Worm (Caenorhabditis elegans): Measurements from ENCODE around the gene F44D12.6.

DNA sequence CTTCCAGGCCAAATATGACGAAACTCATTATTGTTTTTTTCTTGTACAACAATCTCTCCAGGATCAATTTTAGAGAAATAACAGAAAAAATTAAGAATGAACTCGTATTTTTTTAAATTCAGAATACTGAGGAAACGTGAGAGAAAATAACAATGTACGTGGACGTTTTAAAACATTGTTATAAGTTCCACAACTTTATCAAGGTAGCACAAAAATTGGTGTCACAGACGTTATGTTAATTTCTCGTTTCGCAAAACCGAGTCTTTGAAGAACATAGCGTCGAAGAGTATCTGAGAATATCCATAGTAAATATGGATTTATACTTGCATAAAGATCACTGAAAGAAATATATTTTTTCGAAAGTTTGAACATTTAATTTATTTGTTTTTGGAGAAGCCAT lies 17.9 kb downstream of the F44D12.6 start, which contains the start of gene T04B2.8:
- TF ChIP-seq ama-1 (optimal IDR thresholded peaks at IDR 0.05) (no peak), tbx-37 (GFP tag; conservative IDR thresholded peaks at IDR 0.05) (no peak), F13C5.2 (tag; optimal IDR thresholded peaks at IDR 0.05) (no peak), flt-1 (GFP tag; IDR thresholded peaks at IDR 0.05) (no peak), tra-4 (tag; optimal IDR thresholded peaks at IDR 0.05) (no peak), scrt-1 (GFP tag; IDR thresholded peaks at IDR 0.05) (no peak), aly-1 (tag; optimal IDR thresholded peaks at IDR 0.05) (no peak), tbx-11 (GFP tag; IDR thresholded peaks at IDR 0.05) (no peak), ceh-13 (GFP tag; optimal IDR thresholded peaks at IDR 0.05) (no peak), ceh-36 (tag; optimal IDR thresholded peaks at IDR 0.05) (no peak), B0310.2 (tag; optimal IDR thresholded peaks at IDR 0.05) (no peak)
